Fruit fly (Drosophila melanogaster) whole organism, embryonic: ENCODE results near the gene Pink1.

Experiments
- Asciz ChIP-seq: fragments of 200-800 bp; sonication (Bioruptor generic); optimal IDR thresholded peaks from 2 replicates; lab custom pipeline; 2017; ENCODE audit warnings: missing biosample characterization, mild to moderate bottlenecking, missing genetic modification characterization, missing genetic modification reagents
- Bgb ChIP-seq: fragments of 200-800 bp; sonication (Bioruptor generic); IDR thresholded peaks from 2 replicates; pipeline ENCODE4 v1.3.6; 2022; ENCODE audit warnings: missing biosample characterization, missing genetic modification characterization; ENCODE audit not compliant: partially characterized antibody
- CG10462 ChIP-seq: fragments of 200-800 bp; sonication (Bioruptor generic); optimal IDR thresholded peaks from 2 replicates; lab custom pipeline; 2016; ENCODE audit warnings: missing biosample characterization, missing genetic modification characterization
- CG11504 ChIP-seq: fragments of 200-800 bp; sonication (Bioruptor generic); optimal IDR thresholded peaks from 3 replicates; lab custom pipeline; 2019; ENCODE audit warnings: missing biosample characterization, mild to moderate bottlenecking, missing genetic modification characterization, moderate library complexity
- CG13123 ChIP-seq: fragments of 200-800 bp; sonication (Bioruptor generic); optimal IDR thresholded peaks from 2 replicates; lab custom pipeline; 2016; ENCODE audit warnings: missing biosample characterization, missing genetic modification characterization
- CG13624 ChIP-seq: fragments of 200-800 bp; sonication (Bioruptor generic); optimal IDR thresholded peaks from 2 replicates; lab custom pipeline; 2016; ENCODE audit warnings: missing biosample characterization, missing genetic modification characterization
- CG13894 ChIP-seq: fragments of 200-800 bp; sonication (Bioruptor generic); optimal IDR thresholded peaks from 3 replicates; lab custom pipeline; 2018; ENCODE audit warnings: missing biosample characterization, mild to moderate bottlenecking, missing genetic modification characterization, moderate library complexity
- CG14441 ChIP-seq: fragments of 200-800 bp; sonication (Bioruptor generic); IDR thresholded peaks from 2 replicates; pipeline ENCODE4 v1.3.6; 2022; ENCODE audit warnings: missing biosample characterization, missing genetic modification characterization
- CG14710 ChIP-seq: fragments of 200-800 bp; sonication (Bioruptor generic); optimal IDR thresholded peaks from 3 replicates; lab custom pipeline; 2019; ENCODE audit warnings: missing biosample characterization, mild to moderate bottlenecking, missing genetic modification characterization, moderate library complexity
- CG17328 ChIP-seq: fragments of 200-800 bp; sonication (Bioruptor generic); IDR thresholded peaks from 2 replicates; pipeline ENCODE4 v1.3.6; 2022; ENCODE audit warnings: missing biosample characterization, missing genetic modification characterization
- CG17361 ChIP-seq: fragments of 200-800 bp; sonication (Bioruptor generic); IDR thresholded peaks from 3 replicates; pipeline ENCODE4 v1.3.6; 2022; ENCODE audit warnings: missing biosample characterization, missing genetic modification characterization
- CG3065 ChIP-seq: fragments of 200-800 bp; sonication (Bioruptor generic); optimal IDR thresholded peaks from 2 replicates; lab custom pipeline; 2016; ENCODE audit warnings: missing biosample characterization, missing genetic modification characterization
- CG31388 ChIP-seq: fragments of 200-800 bp; sonication (Bioruptor generic); optimal IDR thresholded peaks from 2 replicates; lab custom pipeline; 2016; ENCODE audit warnings: missing biosample characterization, missing genetic modification characterization
- CG3281 ChIP-seq: fragments of 200-800 bp; sonication (Bioruptor generic); optimal IDR thresholded peaks from 3 replicates; lab custom pipeline; 2017; ENCODE audit warnings: missing biosample characterization, mild to moderate bottlenecking, missing genetic modification characterization
- CG4404 ChIP-seq: fragments of 200-800 bp; sonication (Bioruptor generic); IDR thresholded peaks from 2 replicates; pipeline ENCODE4 v1.3.6; 2022; ENCODE audit warnings: missing biosample characterization, missing genetic modification characterization
- CG6689 ChIP-seq: fragments of 200-800 bp; sonication (Bioruptor generic); IDR thresholded peaks from 2 replicates; pipeline ENCODE4 v1.3.6; 2022; ENCODE audit warnings: missing biosample characterization, missing genetic modification characterization
- CG7271 ChIP-seq: fragments of 200-800 bp; sonication (Bioruptor generic); optimal IDR thresholded peaks from 2 replicates; lab custom pipeline; 2018; ENCODE audit warnings: missing biosample characterization, mild to moderate bottlenecking, missing genetic modification characterization, moderate library complexity
- CG7357 ChIP-seq: fragments of 200-800 bp; sonication (Bioruptor generic); IDR thresholded peaks from 3 replicates; pipeline ENCODE4 v1.3.6; 2022; ENCODE audit warnings: missing biosample characterization, missing genetic modification characterization
- CG7556 ChIP-seq: fragments of 200-800 bp; sonication (Bioruptor generic); optimal IDR thresholded peaks from 2 replicates; lab custom pipeline; 2017; ENCODE audit warnings: missing biosample characterization, mild to moderate bottlenecking, missing genetic modification characterization
- CG7987 ChIP-seq: fragments of 200-800 bp; sonication (Bioruptor generic); optimal IDR thresholded peaks from 2 replicates; lab custom pipeline; 2018; ENCODE audit warnings: missing biosample characterization, mild to moderate bottlenecking, missing genetic modification characterization, moderate library complexity
- CG8388 ChIP-seq: fragments of 200-800 bp; sonication (Bioruptor generic); optimal IDR thresholded peaks from 2 replicates; lab custom pipeline; 2019; ENCODE audit warnings: missing biosample characterization, mild to moderate bottlenecking, missing genetic modification characterization, moderate library complexity
- CG8765 ChIP-seq: fragments of 200-800 bp; sonication (Bioruptor generic); IDR thresholded peaks from 2 replicates; pipeline ENCODE4 v1.3.6; 2022; ENCODE audit warnings: missing biosample characterization, missing genetic modification characterization
- CG8944 ChIP-seq: fragments of 200-800 bp; sonication (Bioruptor generic); optimal IDR thresholded peaks from 3 replicates; lab custom pipeline; 2016; ENCODE audit warnings: missing biosample characterization, missing genetic modification characterization
- CG9817 ChIP-seq: fragments of 200-800 bp; sonication (Bioruptor generic); optimal IDR thresholded peaks from 2 replicates; lab custom pipeline; 2018; ENCODE audit warnings: missing biosample characterization, mild to moderate bottlenecking, missing genetic modification characterization, moderate library complexity
- Fer3 ChIP-seq: fragments of 200-800 bp; sonication (Bioruptor generic); optimal IDR thresholded peaks from 2 replicates; lab custom pipeline; 2018; ENCODE audit warnings: missing biosample characterization, mild to moderate bottlenecking, missing genetic modification characterization, moderate library complexity
- GATAe ChIP-seq: fragments of 200-800 bp; sonication (Bioruptor generic); conservative IDR thresholded peaks from 2 replicates; pipeline ENCODE4 v1.3.6; 2022; ENCODE audit warnings: missing biosample characterization, missing genetic modification characterization
- HLH54F ChIP-seq: fragments of 200-800 bp; sonication (Bioruptor generic); optimal IDR thresholded peaks from 3 replicates; lab custom pipeline; 2016; ENCODE audit warnings: missing biosample characterization, missing genetic modification characterization
- NK7.1 ChIP-seq: fragments of 200-800 bp; sonication (Bioruptor generic); optimal IDR thresholded peaks from 3 replicates; lab custom pipeline; 2016; ENCODE audit warnings: missing biosample characterization, missing genetic modification characterization
- NfI ChIP-seq: fragments of 200-800 bp; sonication (Bioruptor generic); optimal IDR thresholded peaks from 3 replicates; lab custom pipeline; 2018; ENCODE audit warnings: missing biosample characterization, mild to moderate bottlenecking, missing genetic modification characterization, moderate library complexity
- Pdp1 ChIP-seq, 2 experiments: fragments of 200-800 bp; sonication (Bioruptor generic); optimal IDR thresholded peaks; 3 replicates each; lab custom pipeline; 2016; ENCODE audit warnings: missing biosample characterization in 2 of 2, missing genetic modification characterization in 2 of 2, mild to moderate bottlenecking in 1 of 2, moderate library complexity in 1 of 2
- Poxn ChIP-seq: fragments of 200-800 bp; sonication (Bioruptor generic); IDR thresholded peaks from 2 replicates; pipeline ENCODE4 v1.3.6; 2022; ENCODE audit warnings: missing biosample characterization, missing genetic modification characterization
- Rfx ChIP-seq: fragments of 200-800 bp; sonication (Bioruptor generic); IDR thresholded peaks from 2 replicates; pipeline ENCODE4 v1.3.6; 2022; ENCODE audit warnings: missing biosample characterization, missing genetic modification characterization
- Taf1 ChIP-seq: fragments of 200-800 bp; sonication (Bioruptor generic); IDR thresholded peaks from 2 replicates; pipeline ENCODE4 v1.3.6; 2022; ENCODE audit warnings: missing biosample characterization, missing genetic modification characterization
- Trl ChIP-seq, 3 experiments: fragments of >200 bp in 2 of 3; fragments of 200-800 bp in 1 of 3; sonication (Bioruptor generic) in 1 of 3; optimal IDR thresholded peaks; 2 replicates in 1 of 3; 3 replicates in 2 of 3; lab custom pipeline; 2016 to 2017; ENCODE audit warnings: missing biosample characterization in 1 of 3, missing genetic modification characterization in 1 of 3
- bowl ChIP-seq: fragments of 200-800 bp; sonication (Bioruptor generic); IDR thresholded peaks from 2 replicates; pipeline ENCODE4 v1.3.6; 2022; ENCODE audit warnings: missing biosample characterization, missing genetic modification characterization
- chn ChIP-seq: fragments of 200-800 bp; sonication (Bioruptor generic); optimal IDR thresholded peaks from 2 replicates; lab custom pipeline; 2016; ENCODE audit warnings: missing biosample characterization, missing genetic modification characterization
- cwo ChIP-seq: fragments of 200-800 bp; sonication (Bioruptor generic); optimal IDR thresholded peaks from 3 replicates; lab custom pipeline; 2017; ENCODE audit warnings: missing biosample characterization, missing genetic modification characterization, mild to moderate bottlenecking, moderate library complexity, missing genetic modification reagents
- dimm ChIP-seq: fragments of 200-800 bp; sonication (Bioruptor generic); IDR thresholded peaks from 2 replicates; pipeline ENCODE4 v1.3.6; 2022; ENCODE audit warnings: missing biosample characterization, missing genetic modification characterization
- ind ChIP-seq: fragments of 200-800 bp; sonication (Bioruptor generic); optimal IDR thresholded peaks from 3 replicates; lab custom pipeline; 2016; ENCODE audit warnings: missing biosample characterization, missing genetic modification characterization
- lov ChIP-seq, 2 experiments: fragments of 200-800 bp in 1 of 2; fragments of >200 bp in 1 of 2; sonication (Bioruptor generic) in 1 of 2; IDR thresholded peaks in 1 of 2; optimal IDR thresholded peaks in 1 of 2; 2 replicates in 1 of 2; 3 replicates in 1 of 2; pipeline versions ENCODE4 v1.3.6 to Lab custom; 2017 to 2022; ENCODE audit warnings: missing biosample characterization in 1 of 2, missing genetic modification characterization in 1 of 2
- mld ChIP-seq: fragments of 200-800 bp; sonication (Bioruptor generic); IDR thresholded peaks from 3 replicates; pipeline ENCODE4 v1.3.6; 2022; ENCODE audit warnings: missing biosample characterization, missing genetic modification characterization; ENCODE audit not compliant: partially characterized antibody
- nom ChIP-seq: fragments of 200-800 bp; sonication (Bioruptor generic); optimal IDR thresholded peaks from 2 replicates; lab custom pipeline; 2017; ENCODE audit warnings: missing biosample characterization, missing genetic modification characterization, mild to moderate bottlenecking, moderate library complexity, missing genetic modification reagents
- pita ChIP-seq: fragments of 200-800 bp; sonication (Bioruptor generic); optimal IDR thresholded peaks from 2 replicates; lab custom pipeline; 2017; ENCODE audit warnings: missing biosample characterization, mild to moderate bottlenecking, missing genetic modification characterization
- pzg ChIP-seq: fragments of 200-800 bp; sonication (Bioruptor generic); optimal IDR thresholded peaks from 3 replicates; lab custom pipeline; 2018; ENCODE audit warnings: missing biosample characterization, mild to moderate bottlenecking, missing genetic modification characterization, moderate library complexity
- seq ChIP-seq: fragments of 200-800 bp; sonication (Bioruptor generic); IDR thresholded peaks from 2 replicates; pipeline ENCODE4 v1.3.6; 2022; ENCODE audit warnings: missing biosample characterization, missing genetic modification characterization
- sima ChIP-seq: fragments of 200-800 bp; sonication (Bioruptor generic); optimal IDR thresholded peaks from 2 replicates; lab custom pipeline; 2016; ENCODE audit warnings: missing biosample characterization, missing genetic modification characterization
- so ChIP-seq: fragments of 200-800 bp; sonication (Bioruptor generic); IDR thresholded peaks from 3 replicates; pipeline ENCODE4 v1.3.6; 2022; ENCODE audit warnings: missing biosample characterization, missing genetic modification characterization
- sug ChIP-seq: fragments of 200-800 bp; optimal IDR thresholded peaks from 2 replicates; lab custom pipeline; 2019; ENCODE audit warnings: missing biosample characterization, mild to moderate bottlenecking, missing genetic modification characterization, moderate library complexity
- trh ChIP-seq: fragments of 200-800 bp; sonication (Bioruptor generic); optimal IDR thresholded peaks from 2 replicates; lab custom pipeline; 2016; ENCODE audit warnings: missing biosample characterization, missing genetic modification characterization
- tup ChIP-seq: fragments of 200-800 bp; sonication (Bioruptor generic); optimal IDR thresholded peaks from 2 replicates; lab custom pipeline; 2016; ENCODE audit warnings: missing biosample characterization, mild to moderate bottlenecking, missing genetic modification characterization, moderate library complexity

Gene Pink1

dm6 chrX:6694979-6695388 is 11.4 kb downstream of the Pink1 start, which contains the start of gene CG14442 (continued):
- TF ChIP-seq sug (tag; lab: Kevin White, UChicago) (peak; percentile 45), CG13624 (GFP tag; lab: Kevin White, UChicago) (peak; percentile 6), CG14710 (tag; lab: Kevin White, UChicago) (peak; percentile 66), CG6689 (GFP tag; lab: Robert Waterston, UW) (peak; percentile 46; the same call in 1 of the 2 replicates), sima (GFP tag; lab: Kevin White, UChicago) (no peak), bowl (no peak), cwo (GFP tag; lab: Kevin White, UChicago) (no peak), CG3281 (GFP tag; lab: Kevin White, UChicago) (peak; percentile 20), NK7.1 (GFP tag; lab: Kevin White, UChicago) (no peak), CG8944 (no peak), CG13123 (GFP tag; lab: Kevin White, UChicago) (no peak), Trl (optimal IDR thresholded peaks at IDR 0.05; lab: Kevin White, UChicago) (no peak), Trl (GFP tag; optimal IDR thresholded peaks at IDR 0.05; lab: Kevin White, UChicago) (peak; percentile 0), Taf1 (no peak), CG7556 (GFP tag; lab: Kevin White, UChicago) (peak; percentile 12), GATAe (no peak), Asciz (GFP tag; lab: Kevin White, UChicago) (no peak), so (GFP tag; lab: Robert Waterston, UW) (no peak), CG8765 (GFP tag; lab: Robert Waterston, UW) (no peak), CG14441 (GFP tag; lab: Robert Waterston, UW) (peak; percentile 70), HLH54F (GFP tag; lab: Kevin White, UChicago) (peak; percentile 32), CG10462 (no peak), CG4404 (no peak), NfI (GFP tag; lab: Kevin White, UChicago) (peak; percentile 8), CG3065 (no peak), ind (GFP tag; lab: Kevin White, UChicago) (peak; percentile 21), pzg (GFP tag; lab: Kevin White, UChicago) (peak; percentile 66), CG17361 (GFP tag; lab: Robert Waterston, UW) (peak; percentile 45; the same call in 1 of the 3 replicates), CG8388 (no peak), nom (GFP tag; lab: Kevin White, UChicago) (no peak), CG7987 (GFP tag; lab: Kevin White, UChicago) (no peak), CG17328 (no peak), CG13894 (peak; percentile 66), lov (optimal IDR thresholded peaks at IDR 0.05; lab: Kevin White, UChicago) (no peak), lov (GFP tag; IDR thresholded peaks at IDR 0.05; lab: Robert Waterston, UW) (no peak), CG31388 (GFP tag; lab: Kevin White, UChicago) (no peak), CG9817 (tag; lab: Kevin White, UChicago) (peak; percentile 31), CG7357 (GFP tag; lab: Robert Waterston, UW) (no peak), CG7271 (tag; lab: Kevin White, UChicago) (no peak), trh (GFP tag; lab: Kevin White, UChicago) (no peak), pita (GFP tag; lab: Kevin White, UChicago) (no peak), tup (GFP tag; lab: Kevin White, UChicago) (no peak), mld (GFP tag; lab: Robert Waterston, UW) (peak; percentile 82; the same call in 2 of the 3 replicates), Poxn (no peak), dimm (GFP tag; lab: Robert Waterston, UW) (no peak), Pdp1 (GFP tag; optimal IDR thresholded peaks at IDR 0.05; lab: Kevin White, UChicago) (peak; percentile 33 to 89), Bgb (peak; percentile 93), Rfx (GFP tag; lab: Robert Waterston, UW) (peak; percentile 51), chn (no peak), CG11504 (tag; lab: Kevin White, UChicago) (peak; percentile 37), Fer3 (tag; lab: Kevin White, UChicago) (no peak), seq (GFP tag; lab: Robert Waterston, UW) (peak; percentile 20; the same call in 1 of the 2 replicates)
